Worm (Caenorhabditis elegans) whole organism, midembryonic: Measurements from ENCODE around the gene nac-2.

Experiments
- T22C8.4 ChIP-seq: fragments of 200-800 bp; sonication (Bioruptor generic); IDR thresholded peaks from 2 replicates; pipeline ENCODE4 v1.3.6; 2022; ENCODE audit warnings: missing genetic modification characterization, missing compliant biosample characterization
- cog-1 ChIP-seq: sonication (generic microtip); optimal IDR thresholded peaks from 2 replicates; lab custom pipeline; 2016; ENCODE audit warnings: missing genetic modification characterization, missing compliant biosample characterization
- flt-1 ChIP-seq: fragments of 200-800 bp; sonication (Bioruptor generic); IDR thresholded peaks from 2 replicates; pipeline ENCODE4 v1.3.6; 2022; ENCODE audit warnings: missing genetic modification characterization, missing compliant biosample characterization
- klf-2 ChIP-seq: fragments of 200-800 bp; sonication (Bioruptor generic); conservative IDR thresholded peaks from 2 replicates; pipeline ENCODE4 v1.3.6; 2022; ENCODE audit warnings: missing genetic modification reagents, missing genetic modification characterization, missing compliant biosample characterization
- med-1 ChIP-seq: sonication (generic microtip); optimal IDR thresholded peaks from 2 replicates; lab custom pipeline; 2017; ENCODE audit warnings: missing genetic modification characterization, mild to moderate bottlenecking, missing compliant biosample characterization, antibody characterized with exemption, missing genetic modification reagents; ENCODE audit not compliant: insufficient read depth
- ref-1 ChIP-seq: fragments of 200-800 bp; sonication (Bioruptor generic); conservative IDR thresholded peaks from 2 replicates; pipeline ENCODE4 v1.3.6; 2022; ENCODE audit warnings: missing genetic modification reagents, missing genetic modification characterization, missing compliant biosample characterization
- tab-1 ChIP-seq: fragments of 200-800 bp; sonication (Bioruptor generic); IDR thresholded peaks from 2 replicates; pipeline ENCODE4 v1.3.6; 2022; ENCODE audit warnings: missing genetic modification characterization, missing compliant biosample characterization
- ztf-23 ChIP-seq: fragments of 200-800 bp; sonication (Bioruptor generic); IDR thresholded peaks from 2 replicates; pipeline ENCODE4 v1.3.6; 2022; ENCODE audit warnings: missing genetic modification reagents, missing genetic modification characterization, missing compliant biosample characterization
- ztf-29 ChIP-seq: fragments of 200-800 bp; sonication (Bioruptor generic); IDR thresholded peaks from 2 replicates; pipeline ENCODE4 v1.3.6; 2022; ENCODE audit warnings: missing genetic modification reagents, missing genetic modification characterization, missing compliant biosample characterization

nac-2 gene

ce11 chrIII:9075539-9075938, 32.4 kb upstream of the nac-2 start, which contains the start of gene F02A9.7:
TSS of gene F02A9.7 (minus strand) at chrIII:9075639.
- TF ChIP-seq med-1 (GFP tag; lab: Kevin White, UChicago) (no peak), ztf-29 (GFP tag; lab: Robert Waterston, UW) (no peak), flt-1 (GFP tag; lab: Robert Waterston, UW) (no peak), klf-2 (GFP tag; lab: Robert Waterston, UW) (no peak), ztf-23 (GFP tag; lab: Robert Waterston, UW) (no peak), cog-1 (tag; lab: Kevin White, UChicago) (no peak), T22C8.4 (GFP tag; lab: Robert Waterston, UW) (no peak), tab-1 (GFP tag; lab: Robert Waterston, UW) (no peak), ref-1 (GFP tag; lab: Robert Waterston, UW) (no peak)

ce11 chrIII:9072704-9073103, 29.6 kb upstream of the nac-2 start:
- no peak for TF ChIP-seq klf-2 (GFP tag; lab: Robert Waterston, UW)
- no peak for TF ChIP-seq flt-1 (GFP tag; lab: Robert Waterston, UW)
- no peak for TF ChIP-seq tab-1 (GFP tag; lab: Robert Waterston, UW)
- TF ChIP-seq T22C8.4 (GFP tag; lab: Robert Waterston, UW) = no peak
- no peak for TF ChIP-seq ztf-23 (GFP tag; lab: Robert Waterston, UW)
- TF ChIP-seq ref-1 (GFP tag; lab: Robert Waterston, UW) = no peak
- TF ChIP-seq ztf-29 (GFP tag; lab: Robert Waterston, UW) = no peak
- no peak for TF ChIP-seq med-1 (GFP tag; lab: Kevin White, UChicago)
- TF ChIP-seq cog-1 (tag; lab: Kevin White, UChicago) = no peak

ce11 chrIII:9071372-9071771, 28.3 kb upstream of the nac-2 start, which contains the start of gene lin-12:
TSS of gene lin-12 (minus strand) at chrIII:9071472.
- TF ChIP-seq cog-1 (tag; lab: Kevin White, UChicago) (no peak), tab-1 (GFP tag; lab: Robert Waterston, UW) (no peak), flt-1 (GFP tag; lab: Robert Waterston, UW) (no peak), ztf-29 (GFP tag; lab: Robert Waterston, UW) (no peak), klf-2 (GFP tag; lab: Robert Waterston, UW) (no peak), ztf-23 (GFP tag; lab: Robert Waterston, UW) (no peak), T22C8.4 (GFP tag; lab: Robert Waterston, UW) (no peak), med-1 (GFP tag; lab: Kevin White, UChicago) (no peak), ref-1 (GFP tag; lab: Robert Waterston, UW) (no peak)

- TF ChIP-seq T22C8.4 (GFP tag; lab: Robert Waterston, UW) = no peak
- no peak for TF ChIP-seq ref-1 (GFP tag; lab: Robert Waterston, UW)
- no peak for TF ChIP-seq klf-2 (GFP tag; lab: Robert Waterston, UW)
These were observed 26.6 kb upstream of the nac-2 start for ce11 chrIII:9069712-9070111.

ce11 chrIII:9060267-9060666, 17.2 kb upstream of the nac-2 start:
- TF ChIP-seq med-1 (GFP tag; lab: Kevin White, UChicago) (no peak), cog-1 (tag; lab: Kevin White, UChicago) (no peak), flt-1 (GFP tag; lab: Robert Waterston, UW) (no peak), ztf-29 (GFP tag; lab: Robert Waterston, UW) (no peak), tab-1 (GFP tag; lab: Robert Waterston, UW) (no peak), ztf-23 (GFP tag; lab: Robert Waterston, UW) (no peak), ref-1 (GFP tag; lab: Robert Waterston, UW) (no peak), klf-2 (GFP tag; lab: Robert Waterston, UW) (no peak), T22C8.4 (GFP tag; lab: Robert Waterston, UW) (no peak)

- TF ChIP-seq flt-1 (GFP tag; lab: Robert Waterston, UW) (no peak), ref-1 (GFP tag; lab: Robert Waterston, UW) (no peak)
These were observed 15.9 kb upstream of the nac-2 start, which contains the start of gene gst-1 for ce11 chrIII:9058959-9059534. TSS of gene gst-1 (plus strand) at chrIII:9059331.

ce11 chrIII:9054414-9055147, 11.5 kb upstream of the nac-2 start, which contains the start of gene cls-2:
TSS of gene cls-2 (plus strand) at chrIII:9055048.
- no peak for TF ChIP-seq ztf-23 (GFP tag; lab: Robert Waterston, UW)
- no peak for TF ChIP-seq ref-1 (GFP tag; lab: Robert Waterston, UW)
- no peak for TF ChIP-seq klf-2 (GFP tag; lab: Robert Waterston, UW)
- no peak for TF ChIP-seq ztf-29 (GFP tag; lab: Robert Waterston, UW)
- no peak for TF ChIP-seq flt-1 (GFP tag; lab: Robert Waterston, UW)
- no peak for TF ChIP-seq tab-1 (GFP tag; lab: Robert Waterston, UW)
- no peak for TF ChIP-seq cog-1 (tag; lab: Kevin White, UChicago)
- TF ChIP-seq T22C8.4 (GFP tag; lab: Robert Waterston, UW) = no peak
- no peak for TF ChIP-seq med-1 (GFP tag; lab: Kevin White, UChicago)

- TF ChIP-seq ref-1 (GFP tag; lab: Robert Waterston, UW) = no peak
- peak; percentile 81 for TF ChIP-seq ztf-23 (GFP tag; lab: Robert Waterston, UW)
- no peak for TF ChIP-seq ztf-29 (GFP tag; lab: Robert Waterston, UW)
- TF ChIP-seq flt-1 (GFP tag; lab: Robert Waterston, UW) = peak; percentile 78
- peak; percentile 52; the same call in 1 of the 2 replicates for TF ChIP-seq T22C8.4 (GFP tag; lab: Robert Waterston, UW)
- no peak for TF ChIP-seq klf-2 (GFP tag; lab: Robert Waterston, UW)
- TF ChIP-seq med-1 (GFP tag; lab: Kevin White, UChicago) = no peak
- no peak for TF ChIP-seq tab-1 (GFP tag; lab: Robert Waterston, UW)
- no peak for TF ChIP-seq cog-1 (tag; lab: Kevin White, UChicago)
These were observed 10.7 kb upstream of the nac-2 start, which contains the start of gene R107.5 for ce11 chrIII:9053740-9054252. TSS of gene R107.5 (minus strand) at chrIII:9053790.
